Fruit fly (Drosophila melanogaster) whole organism, adult: ENCODE measurements around the gene Parg.

Experiments used
- CG11617 ChIP-seq: fragments of 200-800 bp; sonication (Bioruptor generic); optimal IDR thresholded peaks from 2 replicates; lab custom pipeline; 2017; ENCODE audit warnings: mild to moderate bottlenecking, missing biosample characterization, missing genetic modification reagents, missing genetic modification characterization
- CG12768 ChIP-seq: fragments of 200-800 bp; sonication (Bioruptor generic); optimal IDR thresholded peaks from 2 replicates; lab custom pipeline; 2017; ENCODE audit warnings: missing biosample characterization, missing genetic modification characterization, mild to moderate bottlenecking, moderate library complexity, missing genetic modification reagents
- CG14711 ChIP-seq: fragments of 200-800 bp; sonication (Bioruptor generic); optimal IDR thresholded peaks from 2 replicates; lab custom pipeline; 2018; ENCODE audit warnings: missing biosample characterization, mild to moderate bottlenecking, missing genetic modification characterization, moderate library complexity
- CG1620 ChIP-seq: fragments of 200-800 bp; sonication (Bioruptor generic); optimal IDR thresholded peaks from 2 replicates; lab custom pipeline; 2016; ENCODE audit warnings: missing biosample characterization, missing genetic modification characterization
- CG33017 ChIP-seq: fragments of 200-800 bp; sonication (Bioruptor generic); optimal IDR thresholded peaks from 2 replicates; lab custom pipeline; 2018; ENCODE audit warnings: missing biosample characterization, mild to moderate bottlenecking, missing genetic modification characterization, moderate library complexity
- CG5204 ChIP-seq: fragments of 200-800 bp; sonication (Bioruptor generic); optimal IDR thresholded peaks from 2 replicates; lab custom pipeline; 2016; ENCODE audit warnings: missing biosample characterization, missing genetic modification characterization
- CG7045 ChIP-seq: fragments of 200-800 bp; sonication (Bioruptor generic); optimal IDR thresholded peaks from 2 replicates; lab custom pipeline; 2017; ENCODE audit warnings: missing biosample characterization, mild to moderate bottlenecking, missing genetic modification characterization
- CG7101 ChIP-seq: fragments of 200-800 bp; sonication (Bioruptor generic); optimal IDR thresholded peaks from 2 replicates; lab custom pipeline; 2018; ENCODE audit warnings: missing biosample characterization, mild to moderate bottlenecking, missing genetic modification characterization, moderate library complexity
- Clk ChIP-seq: fragments of 200-800 bp; sonication (Bioruptor generic); optimal IDR thresholded peaks from 2 replicates; lab custom pipeline; 2017; ENCODE audit warnings: missing biosample characterization, missing genetic modification characterization
- Crg-1 ChIP-seq: fragments of 200-800 bp; sonication (Bioruptor generic); optimal IDR thresholded peaks from 2 replicates; lab custom pipeline; 2016; ENCODE audit warnings: missing biosample characterization, missing genetic modification characterization
- Hr96 ChIP-seq: fragments of 200-800 bp; sonication (Bioruptor generic); optimal IDR thresholded peaks from 2 replicates; lab custom pipeline; 2016; ENCODE audit warnings: missing biosample characterization, missing genetic modification characterization
- Mnt ChIP-seq: fragments of 200-800 bp; sonication (Bioruptor generic); optimal IDR thresholded peaks from 2 replicates; lab custom pipeline; 2016; ENCODE audit warnings: missing biosample characterization, mild to moderate bottlenecking, missing genetic modification characterization
- bab1 ChIP-seq: fragments of 200-800 bp; sonication (Bioruptor generic); optimal IDR thresholded peaks from 3 replicates; lab custom pipeline; 2019; ENCODE audit warnings: missing biosample characterization, mild to moderate bottlenecking, missing genetic modification characterization, moderate library complexity
- cic ChIP-seq: fragments of 200-800 bp; sonication (Bioruptor generic); optimal IDR thresholded peaks from 2 replicates; lab custom pipeline; 2017; ENCODE audit warnings: missing biosample characterization, mild to moderate bottlenecking, missing genetic modification characterization, moderate library complexity
- cnc ChIP-seq, 2 experiments: fragments of >200 bp; optimal IDR thresholded peaks; 2 replicates each; lab custom pipeline; 2017
- kay ChIP-seq: fragments of 200-800 bp; sonication (Bioruptor generic); peaks from one replicate; lab custom pipeline; 2016; ENCODE audit warnings: missing biosample characterization, missing genetic modification characterization, borderline replicate concordance
- ovo ChIP-seq: fragments of 200-800 bp; sonication (Bioruptor generic); optimal IDR thresholded peaks from 2 replicates; lab custom pipeline; 2016; ENCODE audit warnings: missing biosample characterization, missing genetic modification characterization
- pad ChIP-seq: fragments of 200-800 bp; sonication (Bioruptor generic); optimal IDR thresholded peaks from 3 replicates; lab custom pipeline; 2017; ENCODE audit warnings: missing biosample characterization, missing genetic modification characterization, mild to moderate bottlenecking, moderate library complexity, missing genetic modification reagents
- tj ChIP-seq: fragments of 200-800 bp; sonication (Bioruptor generic); optimal IDR thresholded peaks from 3 replicates; lab custom pipeline; 2017; ENCODE audit warnings: missing biosample characterization, mild to moderate bottlenecking, missing genetic modification characterization, moderate library complexity
- toe ChIP-seq: fragments of 200-800 bp; sonication (Bioruptor generic); optimal IDR thresholded peaks from 2 replicates; lab custom pipeline; 2016; ENCODE audit warnings: missing biosample characterization, missing genetic modification characterization

The Parg gene

dm6 chrX:3677156-3677846, 6.0 kb upstream of the Parg start:
- TF ChIP-seq Clk (GFP tag; lab: Kevin White, UChicago) (no peak), CG11617 (GFP tag; lab: Kevin White, UChicago) (no peak), tj (GFP tag; lab: Kevin White, UChicago) (peak; percentile 80), toe (GFP tag; lab: Kevin White, UChicago) (peak; percentile 11), kay (no peak), Hr96 (GFP tag; lab: Kevin White, UChicago) (peak; percentile 51), bab1 (GFP tag; lab: Kevin White, UChicago) (no peak), ovo (peak; percentile 98), Mnt (peak; percentile 98), cic (GFP tag; lab: Kevin White, UChicago) (peak; percentile 88), CG12768 (peak; percentile 57), pad (GFP tag; lab: Kevin White, UChicago) (peak; percentile 95)

dm6 chrX:3676469-3677155, 5.3 kb upstream of the Parg start:
- no peak for TF ChIP-seq CG12768
- no peak for TF ChIP-seq CG14711 (tag; lab: Kevin White, UChicago)
- no peak for TF ChIP-seq CG1620
- no peak for TF ChIP-seq Crg-1
- TF ChIP-seq CG7101 (tag; lab: Kevin White, UChicago) = peak; percentile 3
- no peak for TF ChIP-seq pad (GFP tag; lab: Kevin White, UChicago)
- TF ChIP-seq CG7045 (GFP tag; lab: Kevin White, UChicago) = no peak
- TF ChIP-seq CG33017 (tag; lab: Kevin White, UChicago) = no peak
- TF ChIP-seq cnc (optimal IDR thresholded peaks at IDR 0.05; lab: Kevin White, UChicago) = no peak
- TF ChIP-seq kay = peak; percentile 84
- TF ChIP-seq bab1 (GFP tag; lab: Kevin White, UChicago) = peak; percentile 58
- no peak for TF ChIP-seq CG11617 (GFP tag; lab: Kevin White, UChicago)
- no peak for TF ChIP-seq ovo
- peak; percentile 69 for TF ChIP-seq cic (GFP tag; lab: Kevin White, UChicago)
- TF ChIP-seq Mnt = peak; percentile 94
- TF ChIP-seq tj (GFP tag; lab: Kevin White, UChicago) = peak; percentile 57

- TF ChIP-seq pad (GFP tag; lab: Kevin White, UChicago) (peak; percentile 45), ovo (peak; percentile 67), CG11617 (GFP tag; lab: Kevin White, UChicago) (peak; percentile 43), kay (peak; percentile 99), CG33017 (tag; lab: Kevin White, UChicago) (peak; percentile 29), CG5204 (no peak), tj (GFP tag; lab: Kevin White, UChicago) (peak; percentile 64), CG1620 (no peak), cnc (optimal IDR thresholded peaks at IDR 0.05; lab: Kevin White, UChicago) (no peak), Mnt (peak; percentile 63), Hr96 (GFP tag; lab: Kevin White, UChicago) (peak; percentile 10), CG14711 (tag; lab: Kevin White, UChicago) (no peak), bab1 (GFP tag; lab: Kevin White, UChicago) (peak; percentile 40), toe (GFP tag; lab: Kevin White, UChicago) (no peak), cic (GFP tag; lab: Kevin White, UChicago) (peak; percentile 92), CG7045 (GFP tag; lab: Kevin White, UChicago) (peak; percentile 46), Clk (GFP tag; lab: Kevin White, UChicago) (peak; percentile 12), CG7101 (tag; lab: Kevin White, UChicago) (peak; percentile 53), Crg-1 (peak; percentile 39), CG12768 (peak; percentile 91)
Observed at dm6 chrX:3675538-3675937, 4.2 kb upstream of the Parg start.

- no peak for TF ChIP-seq Hr96 (GFP tag; lab: Kevin White, UChicago)
- no peak for TF ChIP-seq ovo
- no peak for TF ChIP-seq CG11617 (GFP tag; lab: Kevin White, UChicago)
- no peak for TF ChIP-seq CG5204
- no peak for TF ChIP-seq toe (GFP tag; lab: Kevin White, UChicago)
- no peak for TF ChIP-seq CG1620
- TF ChIP-seq CG12768 = no peak
- TF ChIP-seq Crg-1 = no peak
- TF ChIP-seq CG14711 (tag; lab: Kevin White, UChicago) = no peak
- TF ChIP-seq bab1 (GFP tag; lab: Kevin White, UChicago) = no peak
- no peak for TF ChIP-seq Mnt
- TF ChIP-seq cnc (optimal IDR thresholded peaks at IDR 0.05; lab: Kevin White, UChicago) = no peak
- TF ChIP-seq cic (GFP tag; lab: Kevin White, UChicago) = no peak
- no peak for TF ChIP-seq CG33017 (tag; lab: Kevin White, UChicago)
- no peak for TF ChIP-seq pad (GFP tag; lab: Kevin White, UChicago)
Observed at dm6 chrX:3674829-3675228, 3.5 kb upstream of the Parg start.

- TF ChIP-seq Hr96 (GFP tag; lab: Kevin White, UChicago) (peak; percentile 78), CG33017 (tag; lab: Kevin White, UChicago) (peak; percentile 57), CG11617 (GFP tag; lab: Kevin White, UChicago) (peak; percentile 74), cnc (optimal IDR thresholded peaks at IDR 0.05; lab: Kevin White, UChicago) (no peak), Clk (GFP tag; lab: Kevin White, UChicago) (no peak), pad (GFP tag; lab: Kevin White, UChicago) (peak; percentile 73), tj (GFP tag; lab: Kevin White, UChicago) (peak; percentile 85), CG1620 (peak; percentile 53), CG7045 (GFP tag; lab: Kevin White, UChicago) (peak; percentile 59), CG14711 (tag; lab: Kevin White, UChicago) (peak; percentile 84), Mnt (peak; percentile 96), CG7101 (tag; lab: Kevin White, UChicago) (peak; percentile 86), ovo (peak; percentile 4), CG5204 (peak; percentile 57), bab1 (GFP tag; lab: Kevin White, UChicago) (peak; percentile 90), CG12768 (peak; percentile 79), toe (GFP tag; lab: Kevin White, UChicago) (peak; percentile 62), kay (peak; percentile 92), cic (GFP tag; lab: Kevin White, UChicago) (peak; percentile 66), Crg-1 (peak; percentile 56)
Observed at dm6 chrX:3673710-3674344, 2.5 kb upstream of the Parg start.
